Worm (Caenorhabditis elegans): ENCODE measurements around the gene fbxb-58.

Gene fbxb-58

ce11 chrX:1589114-1589902 lies 38.6 kb upstream of the fbxb-58 start:
- peak; percentile 61 for TF ChIP-seq zfh-2 (GFP tag; conservative IDR thresholded peaks at IDR 0.05)
- TF ChIP-seq B0261.1 (tag; optimal IDR thresholded peaks at IDR 0.05), result no peak
- no peak for TF ChIP-seq lin-40 (tag; optimal IDR thresholded peaks at IDR 0.05)
- 0 out of 2 replicates have a peak, but pooled peaks have one; percentile 27 for TF ChIP-seq ekl-4 (GFP tag; IDR thresholded peaks at IDR 0.05)
- TF ChIP-seq hrde-1 (tag; optimal IDR thresholded peaks at IDR 0.05; ENCODE audit: borderline replicate concordance), result no peak
- no peak for TF ChIP-seq him-1 (tag; optimal IDR thresholded peaks at IDR 0.05)
- no peak for TF ChIP-seq T07F8.4 (tag; optimal IDR thresholded peaks at IDR 0.05)
- TF ChIP-seq rpc-1 (optimal IDR thresholded peaks at IDR 0.05), result peak; percentile 22
- peak; percentile 71 for TF ChIP-seq rpc-1 (tag; optimal IDR thresholded peaks at IDR 0.05)
- TF ChIP-seq somi-1 (GFP tag; optimal IDR thresholded peaks at IDR 0.05), result no peak
- no peak for TF ChIP-seq F10E7.11 (tag; optimal IDR thresholded peaks at IDR 0.05)
- no peak for TF ChIP-seq Y53F4B.3 (GFP tag; IDR thresholded peaks at IDR 0.05)
- 0 out of 2 replicates have a peak, but pooled peaks have one; percentile 41 for TF ChIP-seq hsf-1 (GFP tag; IDR thresholded peaks at IDR 0.05)
- no peak; the same call in 1 of the 2 replicates for TF ChIP-seq madf-6 (GFP tag; IDR thresholded peaks at IDR 0.05)
- TF ChIP-seq tbp1 (GFP tag; optimal IDR thresholded peaks at IDR 0.05), result peak; percentile 77
- no peak for TF ChIP-seq nfya-2 (GFP tag; IDR thresholded peaks at IDR 0.05)
- TF ChIP-seq F23B12.7 (tag; optimal IDR thresholded peaks at IDR 0.05; ENCODE audit: insufficient read depth), result no peak
- TF ChIP-seq mes-4 (tag; optimal IDR thresholded peaks at IDR 0.05), result no peak
- no peak for TF ChIP-seq ceh-40 (GFP tag; IDR thresholded peaks at IDR 0.05)
- TF ChIP-seq akir-1 (GFP tag; optimal IDR thresholded peaks at IDR 0.05), result no peak
- peak; percentile 64 for TF ChIP-seq lin-26 (GFP tag; IDR thresholded peaks at IDR 0.05)
- TF ChIP-seq bed-2 (GFP tag; IDR thresholded peaks at IDR 0.05), result no peak
- TF ChIP-seq K11D2.4 (GFP tag; IDR thresholded peaks at IDR 0.05), result peak; percentile 34; the same call in 1 of the 2 replicates

ce11 chrX:1589962-1590361 lies 38.0 kb upstream of the fbxb-58 start:
- TF ChIP-seq Y79H2A.3 (GFP tag; conservative IDR thresholded peaks at IDR 0.05), result 0 out of 2 replicates have a peak, but pooled peaks have one; percentile 15
- no peak for TF ChIP-seq him-1 (tag; optimal IDR thresholded peaks at IDR 0.05)
- no peak for TF ChIP-seq F10E7.11 (tag; optimal IDR thresholded peaks at IDR 0.05)
- peak; percentile 47 for TF ChIP-seq pbrm-1 (GFP tag; IDR thresholded peaks at IDR 0.05)
- 0 out of 2 replicates have a peak, but pooled peaks have one; percentile 13 for TF ChIP-seq madf-3 (GFP tag; IDR thresholded peaks at IDR 0.05)
- peak; percentile 85 for TF ChIP-seq tbp1 (GFP tag; optimal IDR thresholded peaks at IDR 0.05)
- no peak for TF ChIP-seq hrde-1 (tag; optimal IDR thresholded peaks at IDR 0.05; ENCODE audit: borderline replicate concordance)
- TF ChIP-seq attf-3 (GFP tag; conservative IDR thresholded peaks at IDR 0.05), result no peak
- no peak for TF ChIP-seq Y67H2A.10 (GFP tag; conservative IDR thresholded peaks at IDR 0.05)
- peak; percentile 33 for TF ChIP-seq snpc-1.3 (tag; optimal IDR thresholded peaks at IDR 0.05; ENCODE audit: insufficient read depth)
- peak; percentile 16 for TF ChIP-seq rpc-1 (optimal IDR thresholded peaks at IDR 0.05)
- TF ChIP-seq rpc-1 (tag; optimal IDR thresholded peaks at IDR 0.05), result peak; percentile 70
- peak; percentile 76 for TF ChIP-seq B0261.1 (tag; optimal IDR thresholded peaks at IDR 0.05)
- no peak for TF ChIP-seq cebp-1 (GFP tag; IDR thresholded peaks at IDR 0.05)
- peak; percentile 13 for TF ChIP-seq cebp-1 (tag; optimal IDR thresholded peaks at IDR 0.05)
- peak; percentile 27 for TF ChIP-seq D2030.7 (GFP tag; IDR thresholded peaks at IDR 0.05)
- TF ChIP-seq hmg-1.2 (GFP tag; IDR thresholded peaks at IDR 0.05), result peak; percentile 46

ce11 chrX:1598061-1598690 lies 29.8 kb upstream of the fbxb-58 start:
- TF ChIP-seq ceh-27 (GFP tag; optimal IDR thresholded peaks at IDR 0.05) (peak; percentile 64), cebp-1 (GFP tag; IDR thresholded peaks at IDR 0.05) (no peak), cebp-1 (tag; optimal IDR thresholded peaks at IDR 0.05) (no peak)

Measured in whole organism, young adult.